Fruit fly (Drosophila melanogaster) whole organism, embryonic: ENCODE results near the gene CG12081.

Source experiments
- Ada2b ChIP-seq: fragments of 200-800 bp; sonication (Bioruptor generic); IDR thresholded peaks from 2 replicates; pipeline ENCODE4 v1.3.6; 2022; ENCODE audit warnings: missing biosample characterization, missing genetic modification characterization
- Bdp1 ChIP-seq: fragments of 200-800 bp; sonication (Bioruptor generic); optimal IDR thresholded peaks from 3 replicates; lab custom pipeline; 2016; ENCODE audit warnings: missing biosample characterization, missing genetic modification characterization
- Bteb2 ChIP-seq: fragments of 200-800 bp; sonication (Bioruptor generic); optimal IDR thresholded peaks from 2 replicates; lab custom pipeline; 2016; ENCODE audit warnings: missing biosample characterization, missing genetic modification characterization
- CG10366 ChIP-seq: fragments of 200-800 bp; sonication (Bioruptor generic); IDR thresholded peaks from 2 replicates; pipeline ENCODE4 v1.3.6; 2022; ENCODE audit warnings: missing biosample characterization, missing genetic modification characterization
- CG10979 ChIP-seq: fragments of 200-800 bp; sonication (Bioruptor generic); optimal IDR thresholded peaks from 2 replicates; lab custom pipeline; 2018; ENCODE audit warnings: missing biosample characterization, mild to moderate bottlenecking, missing genetic modification characterization, moderate library complexity
- CG11247 ChIP-seq: fragments of 200-800 bp; sonication (Bioruptor generic); IDR thresholded peaks from 2 replicates; pipeline ENCODE4 v1.3.6; 2022; ENCODE audit warnings: missing biosample characterization, missing genetic modification characterization
- CG11398 ChIP-seq: fragments of 200-800 bp; sonication (Bioruptor generic); optimal IDR thresholded peaks from 2 replicates; lab custom pipeline; 2016; ENCODE audit warnings: missing biosample characterization, missing genetic modification characterization
- CG11696 ChIP-seq: fragments of 200-800 bp; sonication (Bioruptor generic); IDR thresholded peaks from 2 replicates; pipeline ENCODE4 v1.3.6; 2022; ENCODE audit warnings: missing biosample characterization, missing genetic modification characterization
- CG11723 ChIP-seq: fragments of 200-800 bp; sonication (Bioruptor generic); optimal IDR thresholded peaks from 2 replicates; lab custom pipeline; 2017; ENCODE audit warnings: missing biosample characterization, mild to moderate bottlenecking, missing genetic modification characterization
- CG1529 ChIP-seq: fragments of 200-800 bp; sonication (Bioruptor generic); optimal IDR thresholded peaks from 3 replicates; lab custom pipeline; 2018; ENCODE audit warnings: missing biosample characterization, missing genetic modification characterization
- CG15514 ChIP-seq: fragments of 200-800 bp; sonication (Bioruptor generic); optimal IDR thresholded peaks from 3 replicates; lab custom pipeline; 2017; ENCODE audit warnings: missing biosample characterization, missing genetic modification characterization, mild to moderate bottlenecking, moderate library complexity, missing genetic modification reagents
- CG16815 ChIP-seq: fragments of 200-800 bp; sonication (Bioruptor generic); optimal IDR thresholded peaks from 3 replicates; lab custom pipeline; 2017; ENCODE audit warnings: missing biosample characterization, mild to moderate bottlenecking, missing genetic modification characterization
- CG2712 ChIP-seq: fragments of 200-800 bp; optimal IDR thresholded peaks from 3 replicates; lab custom pipeline; 2019; ENCODE audit warnings: missing biosample characterization, mild to moderate bottlenecking, missing genetic modification characterization, moderate library complexity
- CG31224 ChIP-seq: fragments of 200-800 bp; sonication (Bioruptor generic); IDR thresholded peaks from 2 replicates; pipeline ENCODE4 v1.3.6; 2022; ENCODE audit warnings: missing biosample characterization, missing genetic modification characterization
- CG31388 ChIP-seq: fragments of 200-800 bp; sonication (Bioruptor generic); optimal IDR thresholded peaks from 2 replicates; lab custom pipeline; 2016; ENCODE audit warnings: missing biosample characterization, missing genetic modification characterization
- CG32532 ChIP-seq: fragments of 200-800 bp; sonication (Bioruptor generic); IDR thresholded peaks from 2 replicates; pipeline ENCODE4 v1.3.6; 2022; ENCODE audit warnings: missing biosample characterization, missing genetic modification characterization
- CG32772 ChIP-seq: fragments of 200-800 bp; sonication (Bioruptor generic); IDR thresholded peaks from 2 replicates; pipeline ENCODE4 v1.3.6; 2022; ENCODE audit warnings: missing biosample characterization, missing genetic modification characterization
- CG3407 ChIP-seq: fragments of 200-800 bp; sonication (Bioruptor generic); optimal IDR thresholded peaks from 2 replicates; lab custom pipeline; 2018; ENCODE audit warnings: missing biosample characterization, mild to moderate bottlenecking, missing genetic modification characterization
- CG4328 ChIP-seq: fragments of 200-800 bp; sonication (Bioruptor generic); optimal IDR thresholded peaks from 3 replicates; lab custom pipeline; 2017; ENCODE audit warnings: missing biosample characterization, missing genetic modification reagents, missing genetic modification characterization
- CG4617 ChIP-seq: fragments of 200-800 bp; sonication (Bioruptor generic); optimal IDR thresholded peaks from 3 replicates; lab custom pipeline; 2016; ENCODE audit warnings: missing biosample characterization, missing genetic modification characterization, borderline replicate concordance
- CG7556 ChIP-seq: fragments of 200-800 bp; sonication (Bioruptor generic); optimal IDR thresholded peaks from 2 replicates; lab custom pipeline; 2017; ENCODE audit warnings: missing biosample characterization, mild to moderate bottlenecking, missing genetic modification characterization
- CG9817 ChIP-seq: fragments of 200-800 bp; sonication (Bioruptor generic); optimal IDR thresholded peaks from 2 replicates; lab custom pipeline; 2018; ENCODE audit warnings: missing biosample characterization, mild to moderate bottlenecking, missing genetic modification characterization, moderate library complexity
- CG9932 ChIP-seq: fragments of 200-800 bp; sonication (Bioruptor generic); IDR thresholded peaks from 2 replicates; pipeline ENCODE4 v1.3.6; 2022; ENCODE audit warnings: missing biosample characterization, missing genetic modification characterization
- CrebB ChIP-seq: fragments of 200-800 bp; sonication (Bioruptor generic); optimal IDR thresholded peaks from 3 replicates; lab custom pipeline; 2018; ENCODE audit warnings: missing biosample characterization, mild to moderate bottlenecking, missing genetic modification characterization
- D19B ChIP-seq: fragments of 200-800 bp; sonication (Bioruptor generic); optimal IDR thresholded peaks from 2 replicates; lab custom pipeline; 2017; ENCODE audit warnings: missing biosample characterization, mild to moderate bottlenecking, missing genetic modification characterization
- Dbx ChIP-seq: fragments of 200-800 bp; sonication (Bioruptor generic); IDR thresholded peaks from 3 replicates; pipeline ENCODE4 v1.3.6; 2022; ENCODE audit warnings: missing biosample characterization, missing genetic modification characterization
- Deaf1 ChIP-seq: fragments of 200-800 bp; optimal IDR thresholded peaks from 3 replicates; lab custom pipeline; 2019; ENCODE audit warnings: missing biosample characterization, mild to moderate bottlenecking, missing genetic modification characterization, moderate library complexity
- Dfd ChIP-seq, 2 experiments: fragments of >200 bp; optimal IDR thresholded peaks; 2 replicates each; lab custom pipeline; 2017; ENCODE audit warnings: missing biosample characterization in 2 of 2, missing genetic modification characterization in 2 of 2
- Doc2 ChIP-seq: fragments of 200-800 bp; sonication (Bioruptor generic); IDR thresholded peaks from 2 replicates; pipeline ENCODE4 v1.3.6; 2022; ENCODE audit warnings: missing biosample characterization, missing genetic modification characterization
- ERR ChIP-seq: fragments of 200-800 bp; sonication (Bioruptor generic); optimal IDR thresholded peaks from 2 replicates; lab custom pipeline; 2016; ENCODE audit warnings: missing biosample characterization, missing genetic modification characterization
- Eip74EF ChIP-seq, 2 experiments: fragments of 200-800 bp in 1 of 2; fragments of >200 bp in 1 of 2; sonication (Bioruptor generic) in 1 of 2; optimal IDR thresholded peaks; 2 replicates each; lab custom pipeline; 2017 to 2019; ENCODE audit warnings: missing biosample characterization in 2 of 2, missing genetic modification characterization in 2 of 2, mild to moderate bottlenecking in 1 of 2, moderate library complexity in 1 of 2
- HLH3B ChIP-seq: fragments of 200-800 bp; sonication (Bioruptor generic); IDR thresholded peaks from 2 replicates; pipeline ENCODE4 v1.3.6; 2022; ENCODE audit warnings: missing biosample characterization, missing genetic modification characterization
- HmgD ChIP-seq: fragments of 200-800 bp; sonication (Bioruptor generic); optimal IDR thresholded peaks from 3 replicates; lab custom pipeline; 2016; ENCODE audit warnings: missing biosample characterization, missing genetic modification characterization
- Hr51 ChIP-seq, 2 experiments: fragments of 200-800 bp; sonication (Bioruptor generic); optimal IDR thresholded peaks; 2 replicates in 1 of 2; 3 replicates in 1 of 2; lab custom pipeline; 2016 to 2018; ENCODE audit warnings: missing biosample characterization in 2 of 2, missing genetic modification characterization in 2 of 2, mild to moderate bottlenecking in 1 of 2, moderate library complexity in 1 of 2
- Mes4 ChIP-seq: fragments of 200-800 bp; sonication (Bioruptor generic); optimal IDR thresholded peaks from 2 replicates; lab custom pipeline; 2016; ENCODE audit warnings: missing biosample characterization, missing genetic modification characterization
- NK7.1 ChIP-seq: fragments of 200-800 bp; sonication (Bioruptor generic); optimal IDR thresholded peaks from 3 replicates; lab custom pipeline; 2016; ENCODE audit warnings: missing biosample characterization, missing genetic modification characterization
- Nf-YA ChIP-seq: fragments of 200-800 bp; sonication (Bioruptor generic); IDR thresholded peaks from 2 replicates; pipeline ENCODE4 v1.3.6; 2022; ENCODE audit warnings: missing biosample characterization, missing genetic modification characterization
- Scr ChIP-seq: fragments of 200-800 bp; sonication (Bioruptor generic); IDR thresholded peaks from 2 replicates; pipeline ENCODE4 v1.3.6; 2022; ENCODE audit warnings: missing biosample characterization, missing genetic modification characterization; ENCODE audit not compliant: partially characterized antibody
- Side ChIP-seq: fragments of 200-800 bp; sonication (Bioruptor generic); optimal IDR thresholded peaks from 2 replicates; lab custom pipeline; 2016; ENCODE audit warnings: missing biosample characterization, missing genetic modification characterization
- ash1 ChIP-seq: fragments of 200-800 bp; sonication (Bioruptor generic); optimal IDR thresholded peaks from 2 replicates; lab custom pipeline; 2018; ENCODE audit warnings: missing biosample characterization, mild to moderate bottlenecking, missing genetic modification characterization
- chif ChIP-seq, 2 experiments: fragments of 200-800 bp; sonication (Bioruptor generic); optimal IDR thresholded peaks; 3 replicates each; lab custom pipeline; 2016; ENCODE audit warnings: missing biosample characterization in 2 of 2, missing genetic modification characterization in 2 of 2
- chm ChIP-seq: fragments of 200-800 bp; sonication (Bioruptor generic); IDR thresholded peaks from 2 replicates; pipeline ENCODE4 v1.3.6; 2022; ENCODE audit warnings: missing biosample characterization, missing genetic modification characterization
- crc ChIP-seq: fragments of 200-800 bp; sonication (Bioruptor generic); optimal IDR thresholded peaks from 2 replicates; lab custom pipeline; 2016; ENCODE audit warnings: missing biosample characterization, missing genetic modification characterization
- croc ChIP-seq: fragments of 200-800 bp; sonication (Bioruptor generic); conservative IDR thresholded peaks from 3 replicates; pipeline ENCODE4 v1.3.6; 2022; ENCODE audit warnings: missing biosample characterization, missing genetic modification characterization
- gsb ChIP-seq: fragments of 200-800 bp; sonication (Bioruptor generic); IDR thresholded peaks from 2 replicates; pipeline ENCODE4 v1.3.6; 2022; ENCODE audit warnings: missing biosample characterization, missing genetic modification characterization
- h ChIP-seq: fragments of >200 bp; optimal IDR thresholded peaks from 2 replicates; lab custom pipeline; 2017
- lilli ChIP-seq: fragments of 200-800 bp; sonication (Bioruptor generic); optimal IDR thresholded peaks from 3 replicates; lab custom pipeline; 2016; ENCODE audit warnings: missing biosample characterization, missing genetic modification characterization
- nerfin-1 ChIP-seq: fragments of 200-800 bp; sonication (Bioruptor generic); optimal IDR thresholded peaks from 3 replicates; lab custom pipeline; 2019; ENCODE audit warnings: missing biosample characterization, mild to moderate bottlenecking, missing genetic modification characterization, moderate library complexity
- nom ChIP-seq: fragments of 200-800 bp; sonication (Bioruptor generic); optimal IDR thresholded peaks from 2 replicates; lab custom pipeline; 2017; ENCODE audit warnings: missing biosample characterization, missing genetic modification characterization, mild to moderate bottlenecking, moderate library complexity, missing genetic modification reagents
- odd ChIP-seq: fragments of 200-800 bp; sonication (Bioruptor generic); optimal IDR thresholded peaks from 2 replicates; lab custom pipeline; 2017; ENCODE audit warnings: missing biosample characterization, mild to moderate bottlenecking, missing genetic modification characterization
- ro ChIP-seq: fragments of 200-800 bp; sonication (Bioruptor generic); IDR thresholded peaks from 2 replicates; pipeline ENCODE4 v1.3.6; 2022; ENCODE audit warnings: missing biosample characterization, missing genetic modification characterization
- vnd ChIP-seq: fragments of 200-800 bp; sonication (Bioruptor generic); IDR thresholded peaks from 3 replicates; pipeline ENCODE4 v1.3.6; 2022; ENCODE audit warnings: missing biosample characterization, missing genetic modification characterization; ENCODE audit not compliant: partially characterized antibody
- zfh1 ChIP-seq: fragments of 200-800 bp; sonication (Bioruptor generic); IDR thresholded peaks from 3 replicates; pipeline ENCODE4 v1.3.6; 2022; ENCODE audit warnings: missing biosample characterization, missing genetic modification characterization

CG12081 gene

DNA sequence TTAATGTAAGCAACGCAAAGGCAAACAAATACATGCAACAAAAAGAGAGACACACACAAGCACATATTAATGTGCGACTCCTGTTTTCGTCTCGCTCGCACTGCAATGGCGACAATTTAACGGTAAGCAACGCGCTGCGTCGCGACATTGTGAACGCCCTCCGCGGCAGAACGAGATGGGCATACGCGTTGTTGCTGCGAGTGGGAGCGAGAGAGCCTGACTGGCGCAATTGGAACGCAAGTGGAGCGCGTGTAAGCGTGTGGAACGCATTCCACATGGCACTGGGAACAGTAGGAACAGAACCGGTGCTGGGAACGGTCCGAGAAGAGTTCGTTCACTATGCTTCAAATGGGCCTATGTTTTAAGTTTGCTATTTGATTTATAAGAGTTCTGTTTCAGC is 36.3 kb downstream of the CG12081 start (continued):
- TF ChIP-seq Side (GFP tag; lab: Kevin White, UChicago) (no peak), zfh1 (no peak), croc (GFP tag; lab: Robert Waterston, UW) (no peak), h (lab: Kevin White, UChicago) (no peak), CG31388 (no peak), Hr51 (GFP tag; optimal IDR thresholded peaks at IDR 0.05; lab: Kevin White, UChicago) (no peak), Ada2b (GFP tag; lab: Robert Waterston, UW) (no peak), odd (GFP tag; lab: Kevin White, UChicago) (no peak), nerfin-1 (tag; lab: Kevin White, UChicago) (peak; percentile 16), NK7.1 (GFP tag; lab: Kevin White, UChicago) (no peak), CG10979 (tag; lab: Kevin White, UChicago) (no peak), CG10366 (GFP tag; lab: Robert Waterston, UW) (no peak), Bdp1 (no peak), gsb (no peak), CG4328 (no peak), Deaf1 (tag; lab: Kevin White, UChicago) (peak; percentile 53), Mes4 (no peak), HmgD (no peak), ERR (GFP tag; lab: Kevin White, UChicago) (no peak), Doc2 (GFP tag; lab: Robert Waterston, UW) (no peak), CG2712 (tag; lab: Kevin White, UChicago) (peak; percentile 24), Dfd (GFP tag; optimal IDR thresholded peaks at IDR 0.05; lab: Kevin White, UChicago) (no peak), CG31224 (no peak), Dbx (GFP tag; lab: Robert Waterston, UW) (no peak), CG32532 (GFP tag; lab: Robert Waterston, UW) (peak; percentile 33; the same call in 1 of the 2 replicates), nom (no peak), CG16815 (GFP tag; lab: Kevin White, UChicago) (no peak), CG4617 (GFP tag; lab: Kevin White, UChicago) (no peak), CG7556 (GFP tag; lab: Kevin White, UChicago) (no peak), Nf-YA (peak; percentile 52), chm (GFP tag; lab: Robert Waterston, UW) (no peak), ash1 (GFP tag; lab: Kevin White, UChicago) (no peak), chif (GFP tag; optimal IDR thresholded peaks at IDR 0.05; lab: Kevin White, UChicago) (no peak), lilli (GFP tag; lab: Kevin White, UChicago) (no peak), CG11398 (GFP tag; lab: Kevin White, UChicago) (no peak), Eip74EF (GFP tag; optimal IDR thresholded peaks at IDR 0.05; lab: Kevin White, UChicago) (no peak), CG1529 (GFP tag; lab: Kevin White, UChicago) (no peak), CG11696 (GFP tag; lab: Robert Waterston, UW) (no peak), HLH3B (GFP tag; lab: Robert Waterston, UW) (no peak), CG32772 (no peak), crc (GFP tag; lab: Kevin White, UChicago) (no peak), CG9932 (GFP tag; lab: Robert Waterston, UW) (no peak), CrebB (tag; lab: Kevin White, UChicago) (no peak), CG9817 (tag; lab: Kevin White, UChicago) (no peak), D19B (no peak), Bteb2 (GFP tag; lab: Kevin White, UChicago) (no peak), ro (GFP tag; lab: Robert Waterston, UW) (no peak), vnd (GFP tag; lab: Robert Waterston, UW) (no peak), CG11723 (no peak), CG11247 (GFP tag; lab: Robert Waterston, UW) (no peak), Scr (GFP tag; lab: Robert Waterston, UW) (0 out of 2 replicates have a peak, but pooled peaks have one; percentile 20), CG3407 (GFP tag; lab: Kevin White, UChicago) (no peak), CG15514 (GFP tag; lab: Kevin White, UChicago) (no peak)
